Fruit fly (Drosophila melanogaster) whole organism, embryonic: ENCODE data around the gene Tmtc4.

ENCODE experiments used
- Adf1 ChIP-seq: fragments of 200-800 bp; sonication (Bioruptor generic); IDR thresholded peaks from 2 replicates; pipeline ENCODE4 v1.3.6; 2022; ENCODE audit warnings: missing biosample characterization, missing genetic modification characterization
- Aef1 ChIP-seq: fragments of 200-800 bp; sonication (Bioruptor generic); IDR thresholded peaks from 3 replicates; pipeline ENCODE4 v1.3.6; 2022; ENCODE audit warnings: missing biosample characterization, missing genetic modification characterization
- Asciz ChIP-seq: fragments of 200-800 bp; sonication (Bioruptor generic); optimal IDR thresholded peaks from 2 replicates; lab custom pipeline; 2017; ENCODE audit warnings: missing biosample characterization, mild to moderate bottlenecking, missing genetic modification characterization, missing genetic modification reagents
- Bdp1 ChIP-seq: fragments of 200-800 bp; sonication (Bioruptor generic); optimal IDR thresholded peaks from 3 replicates; lab custom pipeline; 2016; ENCODE audit warnings: missing biosample characterization, missing genetic modification characterization
- Blimp-1 ChIP-seq: fragments of 200-800 bp; sonication (Bioruptor generic); optimal IDR thresholded peaks from 3 replicates; lab custom pipeline; 2018; ENCODE audit warnings: missing biosample characterization, missing genetic modification characterization, mild to moderate bottlenecking, moderate library complexity, missing genetic modification reagents
- Bteb2 ChIP-seq: fragments of 200-800 bp; sonication (Bioruptor generic); optimal IDR thresholded peaks from 2 replicates; lab custom pipeline; 2016; ENCODE audit warnings: missing biosample characterization, missing genetic modification characterization
- C15 ChIP-seq: fragments of 200-800 bp; sonication (Bioruptor generic); IDR thresholded peaks from 3 replicates; pipeline ENCODE4 v1.3.6; 2022; ENCODE audit warnings: missing biosample characterization, missing genetic modification characterization
- CG10979 ChIP-seq: fragments of 200-800 bp; sonication (Bioruptor generic); optimal IDR thresholded peaks from 2 replicates; lab custom pipeline; 2018; ENCODE audit warnings: missing biosample characterization, mild to moderate bottlenecking, missing genetic modification characterization, moderate library complexity
- CG13287 ChIP-seq: fragments of 200-800 bp; sonication (Bioruptor generic); IDR thresholded peaks from 2 replicates; pipeline ENCODE4 v1.3.6; 2022; ENCODE audit warnings: missing biosample characterization, missing genetic modification characterization; ENCODE audit not compliant: partially characterized antibody
- CG13775 ChIP-seq: fragments of 200-800 bp; sonication (Bioruptor generic); optimal IDR thresholded peaks from 3 replicates; lab custom pipeline; 2017; ENCODE audit warnings: missing biosample characterization, mild to moderate bottlenecking, missing genetic modification characterization
- CG14667 ChIP-seq: fragments of 200-800 bp; sonication (Bioruptor generic); IDR thresholded peaks from 2 replicates; pipeline ENCODE4 v1.3.6; 2022; ENCODE audit warnings: missing biosample characterization, missing genetic modification characterization
- CG14860 ChIP-seq: fragments of 200-800 bp; sonication (Bioruptor generic); IDR thresholded peaks from 3 replicates; pipeline ENCODE4 v1.3.6; 2022; ENCODE audit warnings: missing biosample characterization, missing genetic modification characterization; ENCODE audit not compliant: partially characterized antibody
- CG16863 ChIP-seq: fragments of 200-800 bp; sonication (Bioruptor generic); optimal IDR thresholded peaks from 3 replicates; lab custom pipeline; 2016; ENCODE audit warnings: missing biosample characterization, missing genetic modification characterization
- CG17359 ChIP-seq: fragments of 200-800 bp; sonication (Bioruptor generic); optimal IDR thresholded peaks from 3 replicates; lab custom pipeline; 2018; ENCODE audit warnings: missing biosample characterization, mild to moderate bottlenecking, missing genetic modification characterization, moderate library complexity
- CG30403 ChIP-seq: fragments of 200-800 bp; sonication (Bioruptor generic); optimal IDR thresholded peaks from 3 replicates; lab custom pipeline; 2016; ENCODE audit warnings: missing biosample characterization, missing genetic modification characterization
- CG4424 ChIP-seq: fragments of 200-800 bp; sonication (Bioruptor generic); optimal IDR thresholded peaks from 3 replicates; lab custom pipeline; 2016; ENCODE audit warnings: missing biosample characterization, missing genetic modification characterization
- CG4707 ChIP-seq: fragments of 200-800 bp; sonication (Bioruptor generic); optimal IDR thresholded peaks from 2 replicates; lab custom pipeline; 2018; ENCODE audit warnings: missing biosample characterization, mild to moderate bottlenecking, missing genetic modification characterization, moderate library complexity
- CG6765 ChIP-seq: fragments of 200-800 bp; sonication (Bioruptor generic); optimal IDR thresholded peaks from 3 replicates; lab custom pipeline; 2017; ENCODE audit warnings: missing biosample characterization, mild to moderate bottlenecking, missing genetic modification characterization
- CG6854 ChIP-seq: fragments of 200-800 bp; sonication (Bioruptor generic); optimal IDR thresholded peaks from 3 replicates; lab custom pipeline; 2017; ENCODE audit warnings: missing biosample characterization, mild to moderate bottlenecking, missing genetic modification characterization
- CG7963 ChIP-seq: fragments of 200-800 bp; sonication (Bioruptor generic); IDR thresholded peaks from 3 replicates; pipeline ENCODE4 v1.3.6; 2022; ENCODE audit warnings: missing biosample characterization, missing genetic modification characterization; ENCODE audit not compliant: partially characterized antibody
- CG9437 ChIP-seq: fragments of 200-800 bp; sonication (Bioruptor generic); optimal IDR thresholded peaks from 2 replicates; lab custom pipeline; 2018; ENCODE audit warnings: missing biosample characterization, mild to moderate bottlenecking, missing genetic modification characterization
- CG9932 ChIP-seq: fragments of 200-800 bp; sonication (Bioruptor generic); IDR thresholded peaks from 2 replicates; pipeline ENCODE4 v1.3.6; 2022; ENCODE audit warnings: missing biosample characterization, missing genetic modification characterization
- CTCF ChIP-seq: fragments of 200-800 bp; sonication (Bioruptor generic); optimal IDR thresholded peaks from 2 replicates; lab custom pipeline; 2017; ENCODE audit warnings: missing biosample characterization, mild to moderate bottlenecking, missing genetic modification characterization, moderate library complexity
- Dad ChIP-seq: fragments of 200-800 bp; sonication (Bioruptor generic); optimal IDR thresholded peaks from 3 replicates; lab custom pipeline; 2016; ENCODE audit warnings: missing biosample characterization, missing genetic modification characterization
- Deaf1 ChIP-seq: fragments of 200-800 bp; optimal IDR thresholded peaks from 3 replicates; lab custom pipeline; 2019; ENCODE audit warnings: missing biosample characterization, mild to moderate bottlenecking, missing genetic modification characterization, moderate library complexity
- Hr51 ChIP-seq, 2 experiments: fragments of 200-800 bp; sonication (Bioruptor generic); optimal IDR thresholded peaks; 2 replicates in 1 of 2; 3 replicates in 1 of 2; lab custom pipeline; 2016 to 2018; ENCODE audit warnings: missing biosample characterization in 2 of 2, missing genetic modification characterization in 2 of 2, mild to moderate bottlenecking in 1 of 2, moderate library complexity in 1 of 2
- Kr ChIP-seq: fragments of 200-800 bp; sonication (Bioruptor generic); optimal IDR thresholded peaks from 2 replicates; lab custom pipeline; 2017; ENCODE audit warnings: missing biosample characterization, mild to moderate bottlenecking, missing genetic modification characterization
- MBD-R2 ChIP-seq: fragments of 200-800 bp; sonication (Bioruptor generic); IDR thresholded peaks from 2 replicates; pipeline ENCODE4 v1.3.6; 2022; ENCODE audit warnings: missing biosample characterization, missing genetic modification characterization
- Mrtf ChIP-seq: fragments of 200-800 bp; sonication (Bioruptor generic); IDR thresholded peaks from 3 replicates; pipeline ENCODE4 v1.3.6; 2022; ENCODE audit warnings: missing biosample characterization, missing genetic modification characterization
- Rfx ChIP-seq: fragments of 200-800 bp; sonication (Bioruptor generic); IDR thresholded peaks from 2 replicates; pipeline ENCODE4 v1.3.6; 2022; ENCODE audit warnings: missing biosample characterization, missing genetic modification characterization
- Sry-β ChIP-seq: fragments of 200-800 bp; sonication (Bioruptor generic); optimal IDR thresholded peaks from 2 replicates; lab custom pipeline; 2018; ENCODE audit warnings: missing biosample characterization, mild to moderate bottlenecking, missing genetic modification characterization, moderate library complexity
- Vsx1 ChIP-seq: fragments of 200-800 bp; sonication (Bioruptor generic); optimal IDR thresholded peaks from 2 replicates; lab custom pipeline; 2017; ENCODE audit warnings: missing biosample characterization, mild to moderate bottlenecking, missing genetic modification characterization, missing genetic modification reagents
- amos ChIP-seq: fragments of 200-800 bp; sonication (Bioruptor generic); IDR thresholded peaks from 2 replicates; pipeline ENCODE4 v1.3.6; 2022; ENCODE audit warnings: missing biosample characterization, missing genetic modification characterization; ENCODE audit not compliant: partially characterized antibody
- croc ChIP-seq: fragments of 200-800 bp; sonication (Bioruptor generic); conservative IDR thresholded peaks from 3 replicates; pipeline ENCODE4 v1.3.6; 2022; ENCODE audit warnings: missing biosample characterization, missing genetic modification characterization
- fd96Cb ChIP-seq: fragments of 200-800 bp; sonication (Bioruptor generic); optimal IDR thresholded peaks from 2 replicates; lab custom pipeline; 2018; ENCODE audit warnings: missing biosample characterization, mild to moderate bottlenecking, missing genetic modification characterization, moderate library complexity
- gro ChIP-seq: fragments of 200-800 bp; sonication (Bioruptor generic); optimal IDR thresholded peaks from 2 replicates; lab custom pipeline; 2016; ENCODE audit warnings: missing biosample characterization, missing genetic modification characterization
- gsb ChIP-seq: fragments of 200-800 bp; sonication (Bioruptor generic); IDR thresholded peaks from 2 replicates; pipeline ENCODE4 v1.3.6; 2022; ENCODE audit warnings: missing biosample characterization, missing genetic modification characterization
- ham ChIP-seq: fragments of 200-800 bp; sonication (Bioruptor generic); IDR thresholded peaks from 2 replicates; pipeline ENCODE4 v1.3.6; 2022; ENCODE audit warnings: missing biosample characterization, missing genetic modification characterization
- hth ChIP-seq: fragments of >200 bp; optimal IDR thresholded peaks from 2 replicates; lab custom pipeline; 2017; ENCODE audit warnings: inconsistent platforms
- jigr1 ChIP-seq: fragments of 200-800 bp; sonication (Bioruptor generic); IDR thresholded peaks from 3 replicates; pipeline ENCODE4 v1.3.6; 2022; ENCODE audit warnings: missing biosample characterization, missing genetic modification characterization
- ken ChIP-seq: fragments of 200-800 bp; sonication (Bioruptor generic); IDR thresholded peaks from 3 replicates; pipeline ENCODE4 v1.3.6; 2022; ENCODE audit warnings: missing biosample characterization, missing genetic modification characterization
- mam ChIP-seq: fragments of 200-800 bp; sonication (Bioruptor generic); optimal IDR thresholded peaks from 3 replicates; lab custom pipeline; 2016; ENCODE audit warnings: missing biosample characterization, missing genetic modification characterization
- pb ChIP-seq: fragments of 200-800 bp; sonication (Bioruptor generic); optimal IDR thresholded peaks from 3 replicates; lab custom pipeline; 2016; ENCODE audit warnings: missing biosample characterization, missing genetic modification characterization
- prd ChIP-seq, 3 experiments: fragments of >200 bp in 2 of 3; fragments of 200-800 bp in 1 of 3; sonication (Bioruptor generic) in 1 of 3; optimal IDR thresholded peaks in 2 of 3; IDR thresholded peaks in 1 of 3; 2 replicates in 2 of 3; 3 replicates in 1 of 3; pipeline versions ENCODE4 v1.3.6 to Lab custom; 2017 to 2022; ENCODE audit warnings: missing biosample characterization in 1 of 3, missing genetic modification characterization in 1 of 3
- so ChIP-seq: fragments of 200-800 bp; sonication (Bioruptor generic); IDR thresholded peaks from 3 replicates; pipeline ENCODE4 v1.3.6; 2022; ENCODE audit warnings: missing biosample characterization, missing genetic modification characterization
- stc ChIP-seq: fragments of 200-800 bp; sonication (Bioruptor generic); IDR thresholded peaks from 2 replicates; pipeline ENCODE4 v1.3.6; 2022; ENCODE audit warnings: missing biosample characterization, missing genetic modification characterization
- tgo ChIP-seq: fragments of 200-800 bp; sonication (Bioruptor generic); IDR thresholded peaks from 3 replicates; pipeline ENCODE4 v1.3.6; 2022; ENCODE audit warnings: missing biosample characterization, missing genetic modification characterization
- tup ChIP-seq: fragments of 200-800 bp; sonication (Bioruptor generic); optimal IDR thresholded peaks from 2 replicates; lab custom pipeline; 2016; ENCODE audit warnings: missing biosample characterization, mild to moderate bottlenecking, missing genetic modification characterization, moderate library complexity
- unc-4 ChIP-seq: fragments of 200-800 bp; sonication (Bioruptor generic); IDR thresholded peaks from 2 replicates; pipeline ENCODE4 v1.3.6; 2022; ENCODE audit warnings: missing biosample characterization, missing genetic modification characterization; ENCODE audit not compliant: partially characterized antibody
- wdn ChIP-seq: fragments of 200-800 bp; sonication (Bioruptor generic); IDR thresholded peaks from 2 replicates; pipeline ENCODE4 v1.3.6; 2022; ENCODE audit warnings: missing biosample characterization, missing genetic modification characterization
- zfh1 ChIP-seq: fragments of 200-800 bp; sonication (Bioruptor generic); IDR thresholded peaks from 3 replicates; pipeline ENCODE4 v1.3.6; 2022; ENCODE audit warnings: missing biosample characterization, missing genetic modification characterization

Gene Tmtc4

dm6 chr3R:15332994-15333393, 18.0 kb upstream of the Tmtc4 start, which contains the start of the genes Fkbp39 and Cyfip (continued):
- peak in 1 of 2 experiments; percentile 48 for TF ChIP-seq Hr51 (GFP tag; optimal IDR thresholded peaks at IDR 0.05; lab: Kevin White, UChicago)
- TF ChIP-seq Vsx1 (GFP tag; lab: Kevin White, UChicago) = no peak
- TF ChIP-seq Aef1 (GFP tag; lab: Robert Waterston, UW) = peak; percentile 83
- peak; percentile 71 for TF ChIP-seq CG9932 (GFP tag; lab: Robert Waterston, UW)
- TF ChIP-seq CG13287 = peak; percentile 85
- TF ChIP-seq Bdp1 (GFP tag; lab: Kevin White, UChicago) = peak; percentile 19
- peak; percentile 68 for TF ChIP-seq Adf1 (GFP tag; lab: Robert Waterston, UW)
- peak; percentile 98 for TF ChIP-seq MBD-R2 (GFP tag; lab: Robert Waterston, UW)
- TF ChIP-seq CG4707 (GFP tag; lab: Kevin White, UChicago) = no peak
- no peak for TF ChIP-seq Asciz (GFP tag; lab: Kevin White, UChicago)
- TF ChIP-seq pb = no peak
- no peak for TF ChIP-seq CG6765 (GFP tag; lab: Kevin White, UChicago)
- TF ChIP-seq CTCF (GFP tag; lab: Kevin White, UChicago) = peak; percentile 34
- TF ChIP-seq CG14860 (GFP tag; lab: Robert Waterston, UW) = 0 out of 3 replicates have a peak, but pooled peaks have one; percentile 42
- TF ChIP-seq Dad (GFP tag; lab: Kevin White, UChicago) = peak; percentile 59
- TF ChIP-seq fd96Cb (tag; lab: Kevin White, UChicago) = no peak
- TF ChIP-seq gro (GFP tag; lab: Kevin White, UChicago) = peak; percentile 85
- TF ChIP-seq jigr1 = no peak
- TF ChIP-seq Mrtf (GFP tag; lab: Robert Waterston, UW) = no peak
- no peak for TF ChIP-seq so (GFP tag; lab: Robert Waterston, UW)
- TF ChIP-seq croc (GFP tag; lab: Robert Waterston, UW) = no peak
- no peak for TF ChIP-seq Blimp-1 (GFP tag; lab: Kevin White, UChicago)
- TF ChIP-seq Kr = no peak
- no peak for TF ChIP-seq tup (GFP tag; lab: Kevin White, UChicago)
- peak; percentile 40 for TF ChIP-seq CG13775 (GFP tag; lab: Kevin White, UChicago)
- peak; percentile 69 for TF ChIP-seq mam (GFP tag; lab: Kevin White, UChicago)
- peak; percentile 66; the same call in 2 of the 3 replicates for TF ChIP-seq ken (GFP tag; lab: Robert Waterston, UW)
- peak; percentile 9 for TF ChIP-seq CG16863 (GFP tag; lab: Kevin White, UChicago)
- TF ChIP-seq Rfx (GFP tag; lab: Robert Waterston, UW) = peak; percentile 84
- TF ChIP-seq amos (GFP tag; lab: Robert Waterston, UW) = peak; percentile 77; the same call in 1 of the 2 replicates
- no peak for TF ChIP-seq C15 (GFP tag; lab: Robert Waterston, UW)
- TF ChIP-seq Deaf1 = no peak
- TF ChIP-seq tgo = no peak
- TF ChIP-seq zfh1 = no peak
- TF ChIP-seq CG7963 (GFP tag; lab: Robert Waterston, UW) = peak; percentile 59; the same call in 2 of the 3 replicates
- TF ChIP-seq Sry-β = no peak
- no peak for TF ChIP-seq hth (lab: Kevin White, UChicago)
- TF ChIP-seq CG30403 (GFP tag; lab: Kevin White, UChicago) = peak; percentile 33
- TF ChIP-seq ham = no peak
- TF ChIP-seq wdn (GFP tag; lab: Robert Waterston, UW) = no peak
- no peak for TF ChIP-seq CG14667
- TF ChIP-seq Bteb2 (GFP tag; lab: Kevin White, UChicago) = no peak
- no peak for TF ChIP-seq CG6854
- TF ChIP-seq unc-4 (GFP tag; lab: Robert Waterston, UW) = peak; percentile 77
- TF ChIP-seq CG9437 (GFP tag; lab: Kevin White, UChicago) = peak; percentile 38
- no peak for TF ChIP-seq stc (GFP tag; lab: Robert Waterston, UW)
- no peak for TF ChIP-seq CG4424 (GFP tag; lab: Kevin White, UChicago)
- peak; percentile 21 for TF ChIP-seq CG17359
- TF ChIP-seq CG10979 (tag; lab: Kevin White, UChicago) = peak; percentile 21
- TF ChIP-seq prd (optimal IDR thresholded peaks at IDR 0.05; lab: Kevin White, UChicago) = no peak
- TF ChIP-seq prd (GFP tag; IDR thresholded peaks at IDR 0.05; lab: Robert Waterston, UW) = peak; percentile 46; the same call in 2 of the 3 replicates
- no peak for TF ChIP-seq gsb (GFP tag; lab: Robert Waterston, UW)
